Worm (Caenorhabditis elegans) whole organism, mixed stage, embryonic: ENCODE results near the gene K02A6.1.

Experiments
- M03D4.4 ChIP-seq: sonication (generic microtip); optimal IDR thresholded peaks from 2 replicates; lab custom pipeline; 2017; ENCODE audit warnings: mild to moderate bottlenecking, missing genetic modification characterization, missing compliant biosample characterization
- bed-3 ChIP-seq: fragments of 200-800 bp; sonication (Bioruptor generic); optimal IDR thresholded peaks from 3 replicates; lab custom pipeline; 2018; ENCODE audit warnings: mild to moderate bottlenecking, missing genetic modification characterization, moderate library complexity, missing compliant biosample characterization
- blmp-1 ChIP-seq: fragments of 150-350 bp; optimal IDR thresholded peaks from 2 replicates; lab custom pipeline; 2014; ENCODE audit warnings: missing biosample characterization, missing genetic modification characterization
- ceh-39 ChIP-seq: fragments of 150-350 bp; optimal IDR thresholded peaks from 2 replicates; lab custom pipeline; 2014; ENCODE audit warnings: missing biosample characterization, missing genetic modification characterization
- ceh-43 ChIP-seq: fragments of 200-800 bp; sonication (Bioruptor generic); optimal IDR thresholded peaks from 2 replicates; lab custom pipeline; 2018; ENCODE audit warnings: mild to moderate bottlenecking, missing genetic modification characterization, moderate library complexity, missing compliant biosample characterization
- ceh-83 ChIP-seq: fragments of 200-800 bp; sonication (Bioruptor generic); optimal IDR thresholded peaks from 2 replicates; lab custom pipeline; 2018; ENCODE audit warnings: mild to moderate bottlenecking, missing genetic modification characterization, missing compliant biosample characterization
- ces-1 ChIP-seq: fragments of 150-350 bp; optimal IDR thresholded peaks from 2 replicates; lab custom pipeline; 2014; ENCODE audit warnings: missing biosample characterization, missing genetic modification reagents, missing genetic modification characterization
- cnd-1 ChIP-seq: fragments of 200-800 bp; sonication (Bioruptor generic); optimal IDR thresholded peaks from 2 replicates; lab custom pipeline; 2018; ENCODE audit warnings: mild to moderate bottlenecking, missing genetic modification characterization, missing compliant biosample characterization
- drap-1 ChIP-seq: fragments of 200-800 bp; sonication (Bioruptor generic); optimal IDR thresholded peaks from 3 replicates; lab custom pipeline; 2018; ENCODE audit warnings: mild to moderate bottlenecking, missing genetic modification characterization, missing compliant biosample characterization
- elt-1 ChIP-seq: sonication (generic microtip); optimal IDR thresholded peaks from 2 replicates; lab custom pipeline; 2017; ENCODE audit warnings: missing genetic modification characterization, mild to moderate bottlenecking, missing compliant biosample characterization, antibody characterized with exemption, moderate library complexity, borderline replicate concordance; ENCODE audit not compliant: insufficient read depth
- elt-3 ChIP-seq: fragments of 150-350 bp; optimal IDR thresholded peaks from 2 replicates; lab custom pipeline; 2014; ENCODE audit warnings: missing biosample characterization, missing genetic modification characterization
- flh-1 ChIP-seq: fragments of 200-800 bp; sonication (Bioruptor generic); optimal IDR thresholded peaks from 2 replicates; lab custom pipeline; 2018; ENCODE audit warnings: mild to moderate bottlenecking, missing genetic modification characterization, moderate library complexity, missing compliant biosample characterization
- ham-2 ChIP-seq: fragments of 200-800 bp; sonication (Bioruptor generic); optimal IDR thresholded peaks from 2 replicates; lab custom pipeline; 2018; ENCODE audit warnings: mild to moderate bottlenecking, missing genetic modification characterization, missing compliant biosample characterization
- hlh-1 ChIP-seq: fragments of 150-350 bp; optimal IDR thresholded peaks from 2 replicates; lab custom pipeline; 2014; ENCODE audit warnings: missing biosample characterization, missing genetic modification reagents, missing genetic modification characterization
- lin-13 ChIP-seq: fragments of 150-350 bp; optimal IDR thresholded peaks from 2 replicates; lab custom pipeline; 2014; ENCODE audit warnings: missing biosample characterization, missing genetic modification characterization
- lin-32 ChIP-seq: fragments of 200-800 bp; sonication (Bioruptor generic); optimal IDR thresholded peaks from 2 replicates; lab custom pipeline; 2018; ENCODE audit warnings: mild to moderate bottlenecking, missing genetic modification characterization, missing compliant biosample characterization
- lsy-2 ChIP-seq: fragments of 150-350 bp; optimal IDR thresholded peaks from 2 replicates; lab custom pipeline; 2014; ENCODE audit warnings: missing biosample characterization, missing genetic modification characterization
- mab-5 ChIP-seq: fragments of 150-350 bp; optimal IDR thresholded peaks from 2 replicates; lab custom pipeline; 2014; ENCODE audit warnings: missing biosample characterization, missing genetic modification characterization
- mep-1 ChIP-seq: fragments of 150-350 bp; optimal IDR thresholded peaks from 2 replicates; lab custom pipeline; 2017; ENCODE audit warnings: missing biosample characterization, missing genetic modification reagents, missing genetic modification characterization, inconsistent platforms
- nhr-12 ChIP-seq: fragments of 150-350 bp; optimal IDR thresholded peaks from 2 replicates; lab custom pipeline; 2014; ENCODE audit warnings: missing biosample characterization, missing genetic modification characterization
- nhr-2 ChIP-seq: fragments of 150-350 bp; optimal IDR thresholded peaks from 2 replicates; lab custom pipeline; 2014; ENCODE audit warnings: missing biosample characterization, missing genetic modification characterization
- nhr-237 ChIP-seq: fragments of 150-350 bp; optimal IDR thresholded peaks from 2 replicates; lab custom pipeline; 2014; ENCODE audit warnings: missing biosample characterization, missing genetic modification characterization
- nhr-28 ChIP-seq: fragments of 150-350 bp; optimal IDR thresholded peaks from 2 replicates; lab custom pipeline; 2014; ENCODE audit warnings: missing biosample characterization, missing genetic modification characterization
- nhr-76 ChIP-seq: sonication (generic microtip); optimal IDR thresholded peaks from 2 replicates; lab custom pipeline; 2017; ENCODE audit warnings: missing biosample characterization, missing genetic modification characterization
- pha-4 ChIP-seq: fragments of 150-350 bp; optimal IDR thresholded peaks from 2 replicates; lab custom pipeline; 2018; ENCODE audit warnings: missing biosample characterization, missing genetic modification reagents, missing genetic modification characterization
- sem-2 ChIP-seq: fragments of 200-800 bp; sonication (Bioruptor generic); optimal IDR thresholded peaks from 2 replicates; lab custom pipeline; 2018; ENCODE audit warnings: mild to moderate bottlenecking, missing genetic modification characterization, missing compliant biosample characterization
- snpc-4 ChIP-seq: fragments of 150-350 bp; optimal IDR thresholded peaks from 2 replicates; lab custom pipeline; 2014; ENCODE audit warnings: missing biosample characterization, missing genetic modification characterization
- tbx-8 ChIP-seq: fragments of 200-800 bp; sonication (Bioruptor generic); optimal IDR thresholded peaks from 2 replicates; lab custom pipeline; 2018; ENCODE audit warnings: mild to moderate bottlenecking, missing genetic modification characterization, moderate library complexity, missing compliant biosample characterization
- unc-120 ChIP-seq: sonication (generic microtip); optimal IDR thresholded peaks from 2 replicates; lab custom pipeline; 2017; ENCODE audit warnings: missing genetic modification characterization, missing compliant biosample characterization; ENCODE audit not compliant: poor library complexity, severe bottlenecking
- unc-39 ChIP-seq: fragments of 150-350 bp; optimal IDR thresholded peaks from 2 replicates; lab custom pipeline; 2014; ENCODE audit warnings: missing biosample characterization, missing genetic modification characterization
- unc-62 ChIP-seq: fragments of 150-350 bp; optimal IDR thresholded peaks from 2 replicates; lab custom pipeline; 2014; ENCODE audit warnings: missing biosample characterization, missing genetic modification reagents, missing genetic modification characterization
- zip-8 ChIP-seq: fragments of 150-350 bp; optimal IDR thresholded peaks from 2 replicates; lab custom pipeline; 2014; ENCODE audit warnings: missing biosample characterization, missing genetic modification characterization
- ztf-11 ChIP-seq: fragments of 150-350 bp; optimal IDR thresholded peaks from 2 replicates; lab custom pipeline; 2014; ENCODE audit warnings: missing biosample characterization, missing genetic modification characterization

K02A6.1 gene

ce11 chrX:8229221-8229620, 9.7 kb downstream of the K02A6.1 start:
- no peak for TF ChIP-seq pha-4
- no peak for TF ChIP-seq nhr-76
- no peak for TF ChIP-seq flh-1 (GFP tag; lab: Kevin White, UChicago)
- no peak for TF ChIP-seq sem-2 (GFP tag; lab: Kevin White, UChicago)
- TF ChIP-seq drap-1 (GFP tag; lab: Kevin White, UChicago), result no peak
- TF ChIP-seq ces-1 (GFP tag; lab: Kevin White, UChicago), result no peak
- peak; percentile 37 for TF ChIP-seq zip-8 (tag; lab: Kevin White, UChicago)

ce11 chrX:8230579-8230978, 11.1 kb downstream of the K02A6.1 start:
- TF ChIP-seq elt-3 (tag; lab: Kevin White, UChicago), result no peak
- no peak for TF ChIP-seq elt-1 (tag; lab: Kevin White, UChicago)
- no peak for TF ChIP-seq pha-4
- no peak for TF ChIP-seq zip-8 (tag; lab: Kevin White, UChicago)
- TF ChIP-seq unc-39 (tag; lab: Kevin White, UChicago), result no peak
- TF ChIP-seq nhr-28, result no peak
- no peak for TF ChIP-seq ham-2 (GFP tag; lab: Kevin White, UChicago)
- TF ChIP-seq cnd-1, result no peak
- TF ChIP-seq ces-1 (GFP tag; lab: Kevin White, UChicago), result no peak
- no peak for TF ChIP-seq nhr-12 (tag; lab: Kevin White, UChicago)
- TF ChIP-seq hlh-1 (tag; lab: Kevin White, UChicago), result no peak
- TF ChIP-seq ceh-39 (tag; lab: Kevin White, UChicago), result no peak
- TF ChIP-seq ztf-11 (tag; lab: Kevin White, UChicago), result no peak
- TF ChIP-seq mab-5 (tag; lab: Kevin White, UChicago), result no peak
- no peak for TF ChIP-seq nhr-76

- TF ChIP-seq ces-1 (GFP tag; lab: Kevin White, UChicago) (peak; percentile 48), unc-39 (tag; lab: Kevin White, UChicago) (no peak), lin-32 (GFP tag; lab: Kevin White, UChicago) (no peak), mab-5 (tag; lab: Kevin White, UChicago) (no peak), ceh-43 (GFP tag; lab: Kevin White, UChicago) (no peak), ham-2 (GFP tag; lab: Kevin White, UChicago) (peak; percentile 4), ceh-39 (tag; lab: Kevin White, UChicago) (no peak), bed-3 (GFP tag; lab: Kevin White, UChicago) (no peak), nhr-237 (tag; lab: Kevin White, UChicago) (peak; percentile 44), nhr-28 (no peak), unc-62 (peak; percentile 16), nhr-12 (tag; lab: Kevin White, UChicago) (no peak), zip-8 (tag; lab: Kevin White, UChicago) (no peak), nhr-2 (no peak), unc-120 (tag; lab: Kevin White, UChicago) (peak; percentile 53), nhr-76 (no peak), sem-2 (GFP tag; lab: Kevin White, UChicago) (no peak), elt-3 (tag; lab: Kevin White, UChicago) (no peak), tbx-8 (no peak), flh-1 (GFP tag; lab: Kevin White, UChicago) (no peak), cnd-1 (peak; percentile 2), blmp-1 (tag; lab: Kevin White, UChicago) (peak; percentile 56), ztf-11 (tag; lab: Kevin White, UChicago) (no peak), drap-1 (GFP tag; lab: Kevin White, UChicago) (peak; percentile 6), hlh-1 (tag; lab: Kevin White, UChicago) (peak; percentile 81), pha-4 (peak; percentile 57), snpc-4 (no peak), lin-13 (tag; lab: Kevin White, UChicago) (no peak)
These were observed 12.3 kb downstream of the K02A6.1 start, which contains the start of gene K02A6.3 for ce11 chrX:8231858-8232257. Gene K02A6.3, minus strand, starts transcription at chrX:8231931.

- TF ChIP-seq M03D4.4 (tag; lab: Kevin White, UChicago) (no peak), elt-1 (tag; lab: Kevin White, UChicago) (no peak), nhr-76 (no peak), mep-1 (tag; lab: Kevin White, UChicago) (no peak), ztf-11 (tag; lab: Kevin White, UChicago) (no peak), ceh-43 (GFP tag; lab: Kevin White, UChicago) (no peak), flh-1 (GFP tag; lab: Kevin White, UChicago) (no peak), lin-32 (GFP tag; lab: Kevin White, UChicago) (no peak), unc-62 (no peak), lsy-2 (tag; lab: Kevin White, UChicago) (no peak), tbx-8 (no peak), ceh-83 (GFP tag; lab: Kevin White, UChicago) (no peak), sem-2 (GFP tag; lab: Kevin White, UChicago) (no peak), bed-3 (GFP tag; lab: Kevin White, UChicago) (no peak), elt-3 (tag; lab: Kevin White, UChicago) (no peak), nhr-28 (no peak)
These were observed 14.0 kb downstream of the K02A6.1 start for ce11 chrX:8233554-8233953.
